Fruit fly (Drosophila melanogaster) whole organism, embryonic: ENCODE results near the gene CG32772.

ENCODE experiments used
- CG10565 ChIP-seq: fragments of 200-800 bp; sonication (Bioruptor generic); optimal IDR thresholded peaks from 3 replicates; lab custom pipeline; 2016; ENCODE audit warnings: missing biosample characterization, mild to moderate bottlenecking, missing genetic modification characterization
- CG11560 ChIP-seq: fragments of 200-800 bp; sonication (Bioruptor generic); IDR thresholded peaks from 3 replicates; pipeline ENCODE4 v1.3.6; 2022; ENCODE audit warnings: missing biosample characterization, missing genetic modification characterization
- CG11723 ChIP-seq: fragments of 200-800 bp; sonication (Bioruptor generic); optimal IDR thresholded peaks from 2 replicates; lab custom pipeline; 2017; ENCODE audit warnings: missing biosample characterization, mild to moderate bottlenecking, missing genetic modification characterization
- CG12155 ChIP-seq: fragments of 200-800 bp; sonication (Bioruptor generic); optimal IDR thresholded peaks from 3 replicates; lab custom pipeline; 2016; ENCODE audit warnings: missing biosample characterization, missing genetic modification characterization
- CG14441 ChIP-seq: fragments of 200-800 bp; sonication (Bioruptor generic); IDR thresholded peaks from 2 replicates; pipeline ENCODE4 v1.3.6; 2022; ENCODE audit warnings: missing biosample characterization, missing genetic modification characterization
- CG15514 ChIP-seq: fragments of 200-800 bp; sonication (Bioruptor generic); optimal IDR thresholded peaks from 3 replicates; lab custom pipeline; 2017; ENCODE audit warnings: missing biosample characterization, missing genetic modification characterization, mild to moderate bottlenecking, moderate library complexity, missing genetic modification reagents
- CG15601 ChIP-seq: fragments of 200-800 bp; sonication (Bioruptor generic); optimal IDR thresholded peaks from 3 replicates; lab custom pipeline; 2019; ENCODE audit warnings: missing biosample characterization, mild to moderate bottlenecking, missing genetic modification characterization, moderate library complexity
- CG1602 ChIP-seq: fragments of 200-800 bp; sonication (Bioruptor generic); optimal IDR thresholded peaks from 3 replicates; lab custom pipeline; 2016; ENCODE audit warnings: missing biosample characterization, missing genetic modification characterization
- CG2120 ChIP-seq: fragments of 200-800 bp; sonication (Bioruptor generic); optimal IDR thresholded peaks from 3 replicates; lab custom pipeline; 2016; ENCODE audit warnings: missing biosample characterization, missing genetic modification characterization
- CG2129 ChIP-seq: fragments of 200-800 bp; sonication (Bioruptor generic); IDR thresholded peaks from 2 replicates; pipeline ENCODE4 v1.3.6; 2022; ENCODE audit warnings: missing biosample characterization, missing genetic modification characterization; ENCODE audit not compliant: partially characterized antibody
- CG2678 ChIP-seq: fragments of 200-800 bp; sonication (Bioruptor generic); optimal IDR thresholded peaks from 3 replicates; lab custom pipeline; 2019; ENCODE audit warnings: missing biosample characterization, mild to moderate bottlenecking, missing genetic modification characterization, moderate library complexity
- CG3838 ChIP-seq: fragments of 200-800 bp; sonication (Bioruptor generic); optimal IDR thresholded peaks from 3 replicates; lab custom pipeline; 2016; ENCODE audit warnings: missing biosample characterization, missing genetic modification characterization
- CG3847 ChIP-seq: fragments of 200-800 bp; sonication (Bioruptor generic); IDR thresholded peaks from 2 replicates; pipeline ENCODE4 v1.3.6; 2022; ENCODE audit warnings: missing biosample characterization, missing genetic modification characterization
- CG4282 ChIP-seq: fragments of 200-800 bp; sonication (Bioruptor generic); optimal IDR thresholded peaks from 2 replicates; lab custom pipeline; 2016; ENCODE audit warnings: missing biosample characterization, missing genetic modification characterization
- CG4424 ChIP-seq: fragments of 200-800 bp; sonication (Bioruptor generic); optimal IDR thresholded peaks from 3 replicates; lab custom pipeline; 2016; ENCODE audit warnings: missing biosample characterization, missing genetic modification characterization
- CG4707 ChIP-seq: fragments of 200-800 bp; sonication (Bioruptor generic); optimal IDR thresholded peaks from 2 replicates; lab custom pipeline; 2018; ENCODE audit warnings: missing biosample characterization, mild to moderate bottlenecking, missing genetic modification characterization, moderate library complexity
- CG6272 ChIP-seq: fragments of 200-800 bp; sonication (Bioruptor generic); IDR thresholded peaks from 2 replicates; pipeline ENCODE4 v1.3.6; 2022; ENCODE audit warnings: missing biosample characterization, missing genetic modification characterization
- CG6689 ChIP-seq: fragments of 200-800 bp; sonication (Bioruptor generic); IDR thresholded peaks from 2 replicates; pipeline ENCODE4 v1.3.6; 2022; ENCODE audit warnings: missing biosample characterization, missing genetic modification characterization
- CG6791 ChIP-seq: fragments of 200-800 bp; sonication (Bioruptor generic); IDR thresholded peaks from 3 replicates; pipeline ENCODE4 v1.3.6; 2022; ENCODE audit warnings: missing biosample characterization, missing genetic modification characterization; ENCODE audit not compliant: partially characterized antibody
- CG7271 ChIP-seq: fragments of 200-800 bp; sonication (Bioruptor generic); optimal IDR thresholded peaks from 2 replicates; lab custom pipeline; 2018; ENCODE audit warnings: missing biosample characterization, mild to moderate bottlenecking, missing genetic modification characterization, moderate library complexity
- CG8944 ChIP-seq: fragments of 200-800 bp; sonication (Bioruptor generic); optimal IDR thresholded peaks from 3 replicates; lab custom pipeline; 2016; ENCODE audit warnings: missing biosample characterization, missing genetic modification characterization
- D19A ChIP-seq: fragments of 200-800 bp; optimal IDR thresholded peaks from 3 replicates; lab custom pipeline; 2019; ENCODE audit warnings: missing biosample characterization, mild to moderate bottlenecking, missing genetic modification characterization, moderate library complexity
- Dek ChIP-seq: fragments of 200-800 bp; sonication (Bioruptor generic); optimal IDR thresholded peaks from 3 replicates; lab custom pipeline; 2019; ENCODE audit warnings: missing biosample characterization, mild to moderate bottlenecking, missing genetic modification characterization, moderate library complexity
- Dip2 ChIP-seq: fragments of 200-800 bp; sonication (Bioruptor generic); IDR thresholded peaks from 2 replicates; pipeline ENCODE4 v1.3.6; 2022; ENCODE audit warnings: missing biosample characterization, missing genetic modification characterization
- H2.0 ChIP-seq: fragments of 200-800 bp; sonication (Bioruptor generic); IDR thresholded peaks from 2 replicates; pipeline ENCODE4 v1.3.6; 2022; ENCODE audit warnings: missing biosample characterization, missing genetic modification characterization
- Hey ChIP-seq: fragments of 200-800 bp; sonication (Bioruptor generic); optimal IDR thresholded peaks from 3 replicates; lab custom pipeline; 2018; ENCODE audit warnings: missing biosample characterization, mild to moderate bottlenecking, missing genetic modification characterization
- Hmr ChIP-seq: fragments of 200-800 bp; sonication (Bioruptor generic); optimal IDR thresholded peaks from 3 replicates; lab custom pipeline; 2017; ENCODE audit warnings: mild to moderate bottlenecking, missing biosample characterization, missing genetic modification reagents, missing genetic modification characterization
- Hsf ChIP-seq: fragments of 200-800 bp; sonication (Bioruptor generic); optimal IDR thresholded peaks from 3 replicates; lab custom pipeline; 2016; ENCODE audit warnings: missing biosample characterization, missing genetic modification characterization
- MESR4 ChIP-seq: fragments of 200-800 bp; sonication (Bioruptor generic); optimal IDR thresholded peaks from 2 replicates; lab custom pipeline; 2018; ENCODE audit warnings: missing biosample characterization, mild to moderate bottlenecking, missing genetic modification characterization, moderate library complexity
- Neu2 ChIP-seq: fragments of 200-800 bp; sonication (Bioruptor generic); optimal IDR thresholded peaks from 3 replicates; lab custom pipeline; 2016; ENCODE audit warnings: missing biosample characterization, missing genetic modification characterization, borderline replicate concordance
- Sin3A ChIP-seq: fragments of >200 bp; optimal IDR thresholded peaks from 2 replicates; lab custom pipeline; 2018
- Sry-β ChIP-seq: fragments of 200-800 bp; sonication (Bioruptor generic); optimal IDR thresholded peaks from 2 replicates; lab custom pipeline; 2018; ENCODE audit warnings: missing biosample characterization, mild to moderate bottlenecking, missing genetic modification characterization, moderate library complexity
- ab ChIP-seq: fragments of 200-800 bp; sonication (Bioruptor generic); optimal IDR thresholded peaks from 2 replicates; lab custom pipeline; 2016; ENCODE audit warnings: missing biosample characterization, missing genetic modification characterization
- abd-A ChIP-seq: fragments of 200-800 bp; sonication (Bioruptor generic); optimal IDR thresholded peaks from 3 replicates; lab custom pipeline; 2019; ENCODE audit warnings: missing biosample characterization, mild to moderate bottlenecking, missing genetic modification characterization, moderate library complexity
- aop ChIP-seq: fragments of 200-800 bp; sonication (Bioruptor generic); IDR thresholded peaks from 2 replicates; pipeline ENCODE4 v1.3.6; 2022; ENCODE audit warnings: missing biosample characterization, missing genetic modification characterization
- bsh ChIP-seq, 2 experiments: fragments of 200-800 bp; sonication (Bioruptor generic); optimal IDR thresholded peaks; 2 replicates each; lab custom pipeline; 2017 to 2018; ENCODE audit warnings: mild to moderate bottlenecking in 2 of 2, missing biosample characterization in 2 of 2, missing genetic modification characterization in 2 of 2, moderate library complexity in 1 of 2
- ewg ChIP-seq: fragments of 200-800 bp; sonication (Bioruptor generic); optimal IDR thresholded peaks from 3 replicates; lab custom pipeline; 2017; ENCODE audit warnings: mild to moderate bottlenecking, missing biosample characterization, missing genetic modification reagents, missing genetic modification characterization
- fd64A ChIP-seq: fragments of 200-800 bp; sonication (Bioruptor generic); optimal IDR thresholded peaks from 3 replicates; lab custom pipeline; 2018; ENCODE audit warnings: missing biosample characterization, mild to moderate bottlenecking, missing genetic modification characterization
- gcm ChIP-seq: fragments of 200-800 bp; sonication (Bioruptor generic); optimal IDR thresholded peaks from 2 replicates; lab custom pipeline; 2019; ENCODE audit warnings: missing biosample characterization, mild to moderate bottlenecking, missing genetic modification characterization, moderate library complexity
- gfzf ChIP-seq: fragments of 200-800 bp; sonication (Bioruptor generic); optimal IDR thresholded peaks from 2 replicates; lab custom pipeline; 2016; ENCODE audit warnings: missing biosample characterization, mild to moderate bottlenecking, missing genetic modification characterization, moderate library complexity
- lbe ChIP-seq: fragments of 200-800 bp; sonication (Bioruptor generic); optimal IDR thresholded peaks from 2 replicates; lab custom pipeline; 2016; ENCODE audit warnings: missing biosample characterization, mild to moderate bottlenecking, missing genetic modification characterization
- nom ChIP-seq: fragments of 200-800 bp; sonication (Bioruptor generic); optimal IDR thresholded peaks from 2 replicates; lab custom pipeline; 2017; ENCODE audit warnings: missing biosample characterization, missing genetic modification characterization, mild to moderate bottlenecking, moderate library complexity, missing genetic modification reagents
- org-1 ChIP-seq: fragments of 200-800 bp; sonication (Bioruptor generic); optimal IDR thresholded peaks from 2 replicates; lab custom pipeline; 2017; ENCODE audit warnings: missing biosample characterization, missing genetic modification characterization
- prd ChIP-seq, 3 experiments: fragments of >200 bp in 2 of 3; fragments of 200-800 bp in 1 of 3; sonication (Bioruptor generic) in 1 of 3; optimal IDR thresholded peaks in 2 of 3; IDR thresholded peaks in 1 of 3; 2 replicates in 2 of 3; 3 replicates in 1 of 3; pipeline versions ENCODE4 v1.3.6 to Lab custom; 2017 to 2022; ENCODE audit warnings: missing biosample characterization in 1 of 3, missing genetic modification characterization in 1 of 3
- seq ChIP-seq: fragments of 200-800 bp; sonication (Bioruptor generic); IDR thresholded peaks from 2 replicates; pipeline ENCODE4 v1.3.6; 2022; ENCODE audit warnings: missing biosample characterization, missing genetic modification characterization
- sna ChIP-seq: fragments of 200-800 bp; sonication (Bioruptor generic); IDR thresholded peaks from 2 replicates; pipeline ENCODE4 v1.3.6; 2022; ENCODE audit warnings: missing biosample characterization, missing genetic modification characterization; ENCODE audit not compliant: partially characterized antibody
- stc ChIP-seq: fragments of 200-800 bp; sonication (Bioruptor generic); IDR thresholded peaks from 2 replicates; pipeline ENCODE4 v1.3.6; 2022; ENCODE audit warnings: missing biosample characterization, missing genetic modification characterization
- tin ChIP-seq: fragments of 200-800 bp; sonication (Bioruptor generic); optimal IDR thresholded peaks from 3 replicates; lab custom pipeline; 2016; ENCODE audit warnings: missing biosample characterization, missing genetic modification characterization

CG32772 gene

dm6 chrX:4930100-4931010 lies 21.5 kb downstream of the CG32772 start (continued):
- TF ChIP-seq CG2129 (GFP tag; lab: Robert Waterston, UW) (no peak), Dek (tag; lab: Kevin White, UChicago) (peak; percentile 29), CG4282 (GFP tag; lab: Kevin White, UChicago) (peak; percentile 39), seq (GFP tag; lab: Robert Waterston, UW) (no peak), gcm (GFP tag; lab: Kevin White, UChicago) (peak; percentile 5), CG3838 (no peak), aop (no peak), Hey (tag; lab: Kevin White, UChicago) (no peak), CG10565 (no peak), org-1 (GFP tag; lab: Kevin White, UChicago) (peak; percentile 76), Dip2 (GFP tag; lab: Robert Waterston, UW) (no peak), CG8944 (GFP tag; lab: Kevin White, UChicago) (peak; percentile 14), CG6689 (no peak), CG11723 (peak; percentile 31), CG1602 (GFP tag; lab: Kevin White, UChicago) (peak; percentile 5), Hsf (peak; percentile 52), CG15601 (tag; lab: Kevin White, UChicago) (peak; percentile 27), gfzf (GFP tag; lab: Kevin White, UChicago) (peak; percentile 13), CG6791 (GFP tag; lab: Robert Waterston, UW) (no peak), H2.0 (GFP tag; lab: Robert Waterston, UW) (no peak), CG4424 (GFP tag; lab: Kevin White, UChicago) (peak; percentile 35), CG11560 (no peak), MESR4 (GFP tag; lab: Kevin White, UChicago) (peak; percentile 22), CG6272 (no peak), abd-A (tag; lab: Kevin White, UChicago) (peak; percentile 30), prd (optimal IDR thresholded peaks at IDR 0.05; lab: Kevin White, UChicago) (no peak), prd (GFP tag; IDR thresholded peaks at IDR 0.05; lab: Robert Waterston, UW) (no peak), Sry-β (GFP tag; lab: Kevin White, UChicago) (no peak), nom (GFP tag; lab: Kevin White, UChicago) (peak; percentile 26), CG2120 (GFP tag; lab: Kevin White, UChicago) (peak; percentile 68), CG12155 (GFP tag; lab: Kevin White, UChicago) (peak; percentile 16), fd64A (GFP tag; lab: Kevin White, UChicago) (no peak), Sin3A (lab: Kevin White, UChicago) (peak; percentile 29), sna (GFP tag; lab: Robert Waterston, UW) (no peak), CG7271 (tag; lab: Kevin White, UChicago) (no peak), bsh (GFP tag; optimal IDR thresholded peaks at IDR 0.05; lab: Kevin White, UChicago) (peak in 1 of 2 experiments; percentile 20), tin (GFP tag; lab: Kevin White, UChicago) (peak; percentile 29), CG2678 (peak; percentile 44), CG15514 (peak; percentile 55), lbe (peak; percentile 68), ewg (GFP tag; lab: Kevin White, UChicago) (peak; percentile 31), CG14441 (no peak), Hmr (GFP tag; lab: Kevin White, UChicago) (peak; percentile 53), CG4707 (GFP tag; lab: Kevin White, UChicago) (peak; percentile 36), Neu2 (no peak), ab (GFP tag; lab: Kevin White, UChicago) (no peak), stc (no peak), D19A (tag; lab: Kevin White, UChicago) (peak; percentile 33), CG3847 (GFP tag; lab: Robert Waterston, UW) (no peak)
